Worm (Caenorhabditis elegans) whole organism, L4/young adult: Measurements from ENCODE around the gene F35G2.3.

Source experiments
- W03F9.2 ChIP-seq: fragments of 150-350 bp; optimal IDR thresholded peaks from 2 replicates; lab custom pipeline; 2014; ENCODE audit warnings: missing biosample characterization, missing genetic modification characterization
- dao-5 ChIP-seq: sonication (generic microtip); optimal IDR thresholded peaks from 2 replicates; lab custom pipeline; 2016; ENCODE audit warnings: missing genotype, missing genetic modification characterization, moderate library complexity, missing compliant biosample characterization
- him-1 ChIP-seq: sonication (generic microtip); optimal IDR thresholded peaks from 2 replicates; lab custom pipeline; 2016; ENCODE audit warnings: missing genotype, missing genetic modification reagents, missing genetic modification characterization, missing compliant biosample characterization

DNA sequence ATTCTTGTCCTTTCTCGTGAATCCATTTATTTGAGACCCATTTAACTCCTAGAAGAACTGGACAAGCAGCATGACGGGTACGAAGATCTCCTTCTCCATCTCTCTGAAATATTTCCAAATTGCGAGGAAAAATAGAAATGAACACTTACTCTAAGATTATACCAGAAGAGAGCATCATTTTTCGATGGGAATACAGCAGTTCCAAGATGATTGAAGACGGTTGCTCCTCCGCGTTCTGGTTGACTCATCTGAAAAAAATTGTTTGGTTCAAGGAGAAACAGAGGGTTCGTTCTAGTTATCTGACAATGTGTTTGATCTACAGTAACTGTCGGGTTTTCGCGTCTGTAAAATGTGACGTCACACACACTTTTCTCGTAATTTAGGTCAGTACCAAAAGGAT, 1.9 kb downstream of the F35G2.3 start:
- no peak for TF ChIP-seq W03F9.2 (tag; lab: Kevin White, UChicago)
- no peak for TF ChIP-seq dao-5 (tag; lab: Kevin White, UChicago)
- no peak for TF ChIP-seq him-1
